Worm (Caenorhabditis elegans) whole organism, young adult: ENCODE measurements around the gene K08E3.2.

Experiments used
- B0035.1 ChIP-seq: sonication (generic microtip); optimal IDR thresholded peaks from 2 replicates; lab custom pipeline; 2016; ENCODE audit warnings: missing genetic modification characterization, mild to moderate bottlenecking, missing compliant biosample characterization, missing genotype, missing genetic modification reagents
- C06A6.2 ChIP-seq: fragments of 200-800 bp; sonication (Bioruptor generic); conservative IDR thresholded peaks from 2 replicates; pipeline ENCODE4 v1.3.6; 2022; ENCODE audit warnings: missing genetic modification characterization, missing compliant biosample characterization
- F39B2.1 ChIP-seq: fragments of 200-800 bp; sonication (Bioruptor generic); IDR thresholded peaks from 2 replicates; pipeline ENCODE4 v1.3.6; 2022; ENCODE audit warnings: missing genetic modification reagents, missing genetic modification characterization, missing compliant biosample characterization
- F55B11.4 ChIP-seq: sonication (generic microtip); optimal IDR thresholded peaks from 2 replicates; lab custom pipeline; 2016; ENCODE audit warnings: missing compliant biosample characterization, missing genetic modification characterization, borderline replicate concordance; ENCODE audit not compliant: insufficient read depth
- K11D2.4 ChIP-seq: fragments of 200-800 bp; sonication (Bioruptor generic); IDR thresholded peaks from 2 replicates; pipeline ENCODE4 v1.3.6; 2022; ENCODE audit warnings: missing genetic modification reagents, missing genetic modification characterization, missing compliant biosample characterization
- K12H6.12 ChIP-seq: fragments of 200-800 bp; sonication (Bioruptor generic); optimal IDR thresholded peaks from 2 replicates; lab custom pipeline; 2018; ENCODE audit warnings: mild to moderate bottlenecking, missing genetic modification characterization, missing compliant biosample characterization
- Y67H2A.10 ChIP-seq: fragments of 200-800 bp; sonication (Bioruptor generic); conservative IDR thresholded peaks from 2 replicates; pipeline ENCODE4 v1.3.6; 2022; ENCODE audit warnings: missing genetic modification reagents, missing genetic modification characterization, missing compliant biosample characterization
- atf-7 ChIP-seq: sonication (generic microtip); optimal IDR thresholded peaks from 2 replicates; lab custom pipeline; 2017; ENCODE audit warnings: mild to moderate bottlenecking, missing genetic modification characterization, missing compliant biosample characterization
- athp-1 ChIP-seq: sonication (generic microtip); optimal IDR thresholded peaks from 2 replicates; lab custom pipeline; 2017; ENCODE audit warnings: mild to moderate bottlenecking, missing genetic modification characterization, missing compliant biosample characterization
- attf-5 ChIP-seq: fragments of 200-800 bp; sonication (Bioruptor generic); optimal IDR thresholded peaks from 2 replicates; lab custom pipeline; 2018; ENCODE audit warnings: mild to moderate bottlenecking, missing genetic modification characterization, missing compliant biosample characterization
- bed-1 ChIP-seq: fragments of 200-800 bp; sonication (Bioruptor generic); IDR thresholded peaks from 2 replicates; pipeline ENCODE4 v1.3.6; 2022; ENCODE audit warnings: missing genetic modification reagents, missing genetic modification characterization, missing compliant biosample characterization
- bed-2 ChIP-seq: fragments of 200-800 bp; sonication (Bioruptor generic); IDR thresholded peaks from 2 replicates; pipeline ENCODE4 v1.3.6; 2022; ENCODE audit warnings: missing genetic modification reagents, missing genetic modification characterization, missing compliant biosample characterization
- cebp-1 ChIP-seq, 2 experiments: fragments of 200-800 bp in 1 of 2; sonication (Bioruptor generic) in 1 of 2; sonication (generic microtip) in 1 of 2; IDR thresholded peaks in 1 of 2; optimal IDR thresholded peaks in 1 of 2; 2 replicates each; pipeline versions ENCODE4 v1.3.6 to Lab custom; 2017 to 2022; ENCODE audit warnings: missing compliant biosample characterization in 2 of 2, missing genetic modification characterization in 2 of 2, mild to moderate bottlenecking in 1 of 2, missing genetic modification reagents in 1 of 2, moderate library complexity in 1 of 2
- cebp-2 ChIP-seq: fragments of 200-800 bp; sonication (Bioruptor generic); IDR thresholded peaks from 2 replicates; pipeline ENCODE4 v1.3.6; 2022; ENCODE audit warnings: missing genetic modification characterization, missing compliant biosample characterization
- ceh-27 ChIP-seq: fragments of 200-800 bp; sonication (Bioruptor generic); optimal IDR thresholded peaks from 2 replicates; lab custom pipeline; 2018; ENCODE audit warnings: mild to moderate bottlenecking, missing genetic modification characterization, moderate library complexity, missing compliant biosample characterization
- ceh-91 ChIP-seq: fragments of 200-800 bp; sonication (Bioruptor generic); IDR thresholded peaks from 2 replicates; pipeline ENCODE4 v1.3.6; 2022; ENCODE audit warnings: missing genetic modification reagents, missing genetic modification characterization, missing compliant biosample characterization
- chd-7 ChIP-seq: sonication (generic microtip); optimal IDR thresholded peaks from 2 replicates; lab custom pipeline; 2016; ENCODE audit warnings: mild to moderate bottlenecking, missing genetic modification characterization, moderate library complexity, missing compliant biosample characterization
- efl-1 ChIP-seq: fragments of 150-350 bp; optimal IDR thresholded peaks from 2 replicates; lab custom pipeline; 2014; ENCODE audit warnings: missing biosample characterization, missing genetic modification reagents, missing genetic modification characterization
- hmg-1.2 ChIP-seq: fragments of 200-800 bp; sonication (Bioruptor generic); IDR thresholded peaks from 2 replicates; pipeline ENCODE4 v1.3.6; 2022; ENCODE audit warnings: missing genetic modification reagents, missing genetic modification characterization, missing compliant biosample characterization
- let-526 ChIP-seq: fragments of 200-800 bp; sonication (Bioruptor generic); IDR thresholded peaks from 2 replicates; pipeline ENCODE4 v1.3.6; 2022; ENCODE audit warnings: missing genetic modification reagents, missing genetic modification characterization, missing compliant biosample characterization
- let-607 ChIP-seq, 2 experiments: fragments of 200-800 bp in 1 of 2; sonication (Bioruptor generic) in 1 of 2; sonication (generic microtip) in 1 of 2; optimal IDR thresholded peaks; 2 replicates each; lab custom pipeline; 2016 to 2018; ENCODE audit warnings: mild to moderate bottlenecking in 2 of 2, missing compliant biosample characterization in 2 of 2, missing genetic modification characterization in 2 of 2, moderate library complexity in 2 of 2, missing genotype in 1 of 2
- lin-26 ChIP-seq: fragments of 200-800 bp; sonication (Bioruptor generic); IDR thresholded peaks from 2 replicates; pipeline ENCODE4 v1.3.6; 2022; ENCODE audit warnings: missing genetic modification reagents, missing genetic modification characterization, missing compliant biosample characterization
- lin-54 ChIP-seq: fragments of 200-800 bp; sonication (Bioruptor generic); optimal IDR thresholded peaks from 2 replicates; lab custom pipeline; 2018; ENCODE audit warnings: mild to moderate bottlenecking, missing genetic modification characterization, missing compliant biosample characterization
- lsl-1 ChIP-seq: fragments of 200-800 bp; sonication (Bioruptor generic); optimal IDR thresholded peaks from 2 replicates; lab custom pipeline; 2018; ENCODE audit warnings: mild to moderate bottlenecking, missing genetic modification characterization, moderate library complexity, missing compliant biosample characterization
- mcd-1 ChIP-seq: fragments of 200-800 bp; sonication (Bioruptor generic); IDR thresholded peaks from 2 replicates; pipeline ENCODE4 v1.3.6; 2022; ENCODE audit warnings: missing genetic modification reagents, missing genetic modification characterization, missing compliant biosample characterization
- mes-4 ChIP-seq: sonication (generic microtip); optimal IDR thresholded peaks from 2 replicates; lab custom pipeline; 2016; ENCODE audit warnings: missing genotype, missing genetic modification characterization, missing compliant biosample characterization
- nfyb-1 ChIP-seq: fragments of 200-800 bp; sonication (Bioruptor generic); IDR thresholded peaks from 2 replicates; pipeline ENCODE4 v1.3.6; 2022; ENCODE audit warnings: missing genetic modification reagents, missing genetic modification characterization, missing compliant biosample characterization
- nhr-80 ChIP-seq: sonication (generic microtip); optimal IDR thresholded peaks from 2 replicates; lab custom pipeline; 2016; ENCODE audit warnings: missing genetic modification characterization, missing compliant biosample characterization
- nhr-90 ChIP-seq: sonication (generic microtip); optimal IDR thresholded peaks from 2 replicates; lab custom pipeline; 2016; ENCODE audit warnings: missing genotype, mild to moderate bottlenecking, missing genetic modification characterization, missing compliant biosample characterization
- pbrm-1 ChIP-seq: fragments of 200-800 bp; sonication (Bioruptor generic); IDR thresholded peaks from 2 replicates; pipeline ENCODE4 v1.3.6; 2022; ENCODE audit warnings: missing genetic modification reagents, missing genetic modification characterization, missing compliant biosample characterization
- pha-4 ChIP-seq: fragments of 150-350 bp; sonication (generic microtip); optimal IDR thresholded peaks from 2 replicates; lab custom pipeline; 2014; ENCODE audit warnings: missing biosample characterization, missing genetic modification reagents, missing genetic modification characterization
- rcor-1 ChIP-seq: fragments of 200-800 bp; sonication (Bioruptor generic); IDR thresholded peaks from 2 replicates; pipeline ENCODE4 v1.3.6; 2022; ENCODE audit warnings: missing genetic modification reagents, missing genetic modification characterization, missing compliant biosample characterization
- snpc-1.3 ChIP-seq: sonication (generic microtip); optimal IDR thresholded peaks from 2 replicates; lab custom pipeline; 2017; ENCODE audit warnings: missing genetic modification characterization, mild to moderate bottlenecking, missing compliant biosample characterization, antibody characterized with exemption, moderate library complexity, missing genotype, missing genetic modification reagents; ENCODE audit not compliant: insufficient read depth
- unc-130 ChIP-seq: sonication (generic microtip); optimal IDR thresholded peaks from 2 replicates; lab custom pipeline; 2016; ENCODE audit warnings: missing genetic modification reagents, missing genetic modification characterization, missing compliant biosample characterization
- zfh-2 ChIP-seq: fragments of 200-800 bp; sonication (Bioruptor generic); conservative IDR thresholded peaks from 2 replicates; pipeline ENCODE4 v1.3.6; 2022; ENCODE audit warnings: missing genetic modification reagents, missing genetic modification characterization, missing compliant biosample characterization

K08E3.2 gene

DNA sequence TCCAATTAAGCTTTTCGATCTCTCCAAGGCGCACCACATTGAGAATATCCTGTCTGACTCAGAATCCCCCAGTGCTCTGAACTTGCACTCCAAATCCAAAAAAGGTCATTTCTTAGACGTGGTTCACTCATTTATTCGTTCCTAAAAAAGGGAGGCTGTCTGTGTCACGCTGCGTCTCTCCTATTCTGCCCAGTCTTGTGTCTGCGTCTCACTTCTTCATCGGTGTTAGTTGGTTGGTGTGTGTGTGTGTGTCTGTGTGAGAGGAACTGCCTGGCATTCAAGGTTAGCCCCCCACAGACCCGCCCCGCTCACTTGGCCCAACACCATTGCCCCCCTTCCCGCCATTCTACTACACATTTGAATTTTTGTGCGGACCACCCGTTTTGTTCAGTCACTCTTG is 31.0 kb downstream of the K08E3.2 start:
- no peak for TF ChIP-seq Y67H2A.10 (GFP tag; lab: Robert Waterston, UW)
- TF ChIP-seq let-526 (GFP tag; lab: Robert Waterston, UW), result no peak
- peak; percentile 62; the same call in 1 of the 2 replicates for TF ChIP-seq nfyb-1 (GFP tag; lab: Robert Waterston, UW)
- TF ChIP-seq chd-7 (tag; lab: Kevin White, UChicago), result peak; percentile 19
- no peak for TF ChIP-seq cebp-1 (GFP tag; IDR thresholded peaks at IDR 0.05; lab: Robert Waterston, UW)
- peak; percentile 42 for TF ChIP-seq cebp-1 (tag; optimal IDR thresholded peaks at IDR 0.05; lab: Kevin White, UChicago)
- TF ChIP-seq mcd-1 (GFP tag; lab: Robert Waterston, UW), result peak; percentile 31; the same call in 1 of the 2 replicates
- TF ChIP-seq ceh-27, result peak; percentile 41
- TF ChIP-seq lin-26 (GFP tag; lab: Robert Waterston, UW), result 0 out of 2 replicates have a peak, but pooled peaks have one; percentile 15
- TF ChIP-seq unc-130 (GFP tag; lab: Kevin White, UChicago), result no peak
- no peak for TF ChIP-seq bed-2 (GFP tag; lab: Robert Waterston, UW)
- peak; percentile 10 for TF ChIP-seq attf-5
- no peak for TF ChIP-seq snpc-1.3
- 0 out of 2 replicates have a peak, but pooled peaks have one; percentile 24 for TF ChIP-seq K11D2.4 (GFP tag; lab: Robert Waterston, UW)
- TF ChIP-seq rcor-1, result 0 out of 2 replicates have a peak, but pooled peaks have one; percentile 39
- TF ChIP-seq pbrm-1 (GFP tag; lab: Robert Waterston, UW), result 0 out of 2 replicates have a peak, but pooled peaks have one; percentile 35
- TF ChIP-seq bed-1 (GFP tag; lab: Robert Waterston, UW), result no peak
- peak; percentile 65 for TF ChIP-seq zfh-2 (GFP tag; lab: Robert Waterston, UW)
- no peak for TF ChIP-seq lsl-1 (GFP tag; lab: Kevin White, UChicago)
- peak; percentile 78; the same call in 1 of the 2 replicates for TF ChIP-seq hmg-1.2 (GFP tag; lab: Robert Waterston, UW)
- TF ChIP-seq B0035.1 (tag; lab: Kevin White, UChicago), result no peak
- TF ChIP-seq nhr-80, result no peak
- peak; percentile 8 for TF ChIP-seq K12H6.12 (tag; lab: Kevin White, UChicago)

DNA sequence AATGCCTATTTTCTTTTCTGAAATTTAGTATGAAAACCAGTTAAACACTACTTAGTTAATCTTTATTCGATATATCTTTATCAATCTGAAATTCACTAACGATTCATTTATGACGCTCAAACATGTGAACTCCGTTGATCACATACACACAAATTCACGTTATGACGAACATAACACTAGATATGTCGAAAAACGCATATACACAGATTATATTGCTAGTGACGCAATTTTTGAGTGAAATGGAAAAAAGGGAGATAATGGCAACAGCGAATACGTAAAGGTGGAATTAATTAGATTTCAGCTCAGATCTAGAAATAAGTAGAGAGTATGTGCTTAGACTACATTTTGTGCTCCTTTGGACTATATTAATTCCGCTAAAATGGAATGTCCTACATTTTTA is 31.7 kb downstream of the K08E3.2 start:
- TF ChIP-seq nhr-90 (tag; lab: Kevin White, UChicago) (no peak), pha-4 (no peak), hmg-1.2 (GFP tag; lab: Robert Waterston, UW) (no peak), F39B2.1 (GFP tag; lab: Robert Waterston, UW) (no peak), lin-54 (no peak), atf-7 (tag; lab: Kevin White, UChicago) (no peak), F55B11.4 (tag; lab: Kevin White, UChicago) (no peak)

DNA sequence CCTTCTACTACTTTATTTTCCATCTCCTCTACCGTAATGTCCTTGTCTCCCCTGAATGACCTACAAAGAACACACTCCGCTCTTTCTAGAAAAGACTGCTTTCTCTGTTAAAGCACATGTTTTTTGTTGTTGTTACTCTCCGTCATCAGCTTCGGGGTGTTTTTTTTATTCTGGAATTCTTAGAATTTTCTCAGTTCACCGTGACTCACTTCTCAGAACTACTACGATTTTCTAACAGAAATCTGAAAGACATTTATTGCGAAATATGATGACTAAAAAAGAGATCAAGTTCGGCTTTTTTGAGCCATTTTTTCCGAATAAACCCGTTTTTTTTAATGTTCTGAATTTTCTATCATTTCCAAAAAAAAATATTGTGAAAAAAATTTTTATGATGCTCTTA is 32.2 kb downstream of the K08E3.2 start:
- TF ChIP-seq efl-1 (GFP tag; lab: Kevin White, UChicago), result no peak
- TF ChIP-seq mes-4 (tag; lab: Kevin White, UChicago), result no peak
- TF ChIP-seq let-526 (GFP tag; lab: Robert Waterston, UW), result no peak
- no peak for TF ChIP-seq athp-1
- TF ChIP-seq cebp-2 (GFP tag; lab: Robert Waterston, UW), result no peak
- TF ChIP-seq cebp-1 (GFP tag; IDR thresholded peaks at IDR 0.05; lab: Robert Waterston, UW), result no peak
- peak; percentile 85 for TF ChIP-seq cebp-1 (tag; optimal IDR thresholded peaks at IDR 0.05; lab: Kevin White, UChicago)
- TF ChIP-seq K12H6.12 (tag; lab: Kevin White, UChicago), result peak; percentile 39
- TF ChIP-seq C06A6.2 (GFP tag; lab: Robert Waterston, UW), result no peak
- TF ChIP-seq let-607 (tag; optimal IDR thresholded peaks at IDR 0.05; lab: Kevin White, UChicago), result no peak
- TF ChIP-seq nfyb-1 (GFP tag; lab: Robert Waterston, UW), result no peak
- no peak for TF ChIP-seq ceh-91 (GFP tag; lab: Robert Waterston, UW)
- TF ChIP-seq, all 124 proteins: peak for 2
